Fruit fly (Drosophila melanogaster) whole organism, pupa: ENCODE data around the gene CG33688.

Source experiments
- CG10348 ChIP-seq: fragments of 200-800 bp; sonication (Bioruptor generic); IDR thresholded peaks from 2 replicates; pipeline ENCODE4 v1.3.6; 2022; ENCODE audit warnings: missing biosample characterization, missing genetic modification characterization
- CG12605 ChIP-seq: fragments of 200-800 bp; sonication (Bioruptor generic); IDR thresholded peaks from 2 replicates; pipeline ENCODE4 v1.3.6; 2022; ENCODE audit warnings: missing biosample characterization, missing genetic modification characterization
- CG13204 ChIP-seq: fragments of 200-800 bp; sonication (Bioruptor generic); optimal IDR thresholded peaks from 2 replicates; lab custom pipeline; 2018; ENCODE audit warnings: missing biosample characterization, mild to moderate bottlenecking, missing genetic modification characterization, moderate library complexity
- CG14655 ChIP-seq: fragments of 200-800 bp; sonication (Bioruptor generic); optimal IDR thresholded peaks from 3 replicates; lab custom pipeline; 2017; ENCODE audit warnings: mild to moderate bottlenecking, missing biosample characterization, missing genetic modification reagents, missing genetic modification characterization
- CG15710 ChIP-seq: fragments of 200-800 bp; sonication (Bioruptor generic); optimal IDR thresholded peaks from 2 replicates; lab custom pipeline; 2018; ENCODE audit warnings: missing biosample characterization, mild to moderate bottlenecking, missing genetic modification characterization, moderate library complexity
- CG17806 ChIP-seq: fragments of 200-800 bp; sonication (Bioruptor generic); optimal IDR thresholded peaks from 2 replicates; lab custom pipeline; 2018; ENCODE audit warnings: missing biosample characterization, mild to moderate bottlenecking, missing genetic modification characterization, moderate library complexity
- CG32121 ChIP-seq: fragments of 200-800 bp; sonication (Bioruptor generic); IDR thresholded peaks from 2 replicates; pipeline ENCODE4 v1.3.6; 2022; ENCODE audit warnings: missing biosample characterization, missing genetic modification characterization
- CG34367 ChIP-seq: fragments of 200-800 bp; sonication (Bioruptor generic); optimal IDR thresholded peaks from 2 replicates; lab custom pipeline; 2018; ENCODE audit warnings: missing biosample characterization, mild to moderate bottlenecking, missing genetic modification characterization
- CG4496 ChIP-seq: fragments of 200-800 bp; sonication (Bioruptor generic); IDR thresholded peaks from 3 replicates; pipeline ENCODE4 v1.3.6; 2022; ENCODE audit warnings: missing biosample characterization, missing genetic modification characterization
- CG8159 ChIP-seq: fragments of 200-800 bp; sonication (Bioruptor generic); optimal IDR thresholded peaks from 3 replicates; lab custom pipeline; 2018; ENCODE audit warnings: missing biosample characterization, mild to moderate bottlenecking, missing genetic modification characterization, moderate library complexity
- CG8301 ChIP-seq: fragments of 200-800 bp; sonication (Bioruptor generic); optimal IDR thresholded peaks from 2 replicates; lab custom pipeline; 2018; ENCODE audit warnings: missing biosample characterization, mild to moderate bottlenecking, missing genetic modification characterization
- CG9948 ChIP-seq: fragments of 200-800 bp; sonication (Bioruptor generic); optimal IDR thresholded peaks from 2 replicates; lab custom pipeline; 2018; ENCODE audit warnings: missing biosample characterization, mild to moderate bottlenecking, missing genetic modification characterization, moderate library complexity
- D1 ChIP-seq: fragments of 200-800 bp; sonication (Bioruptor generic); optimal IDR thresholded peaks from 2 replicates; lab custom pipeline; 2018; ENCODE audit warnings: missing biosample characterization, mild to moderate bottlenecking, missing genetic modification characterization, moderate library complexity
- EcR ChIP-seq: fragments of 200-800 bp; sonication (Bioruptor generic); optimal IDR thresholded peaks from 3 replicates; lab custom pipeline; 2019; ENCODE audit warnings: missing biosample characterization, missing genetic modification characterization, mild to moderate bottlenecking, moderate library complexity, missing genetic modification reagents
- Ets98B ChIP-seq: fragments of 200-800 bp; sonication (Bioruptor generic); IDR thresholded peaks from 2 replicates; pipeline ENCODE4 v1.3.6; 2022; ENCODE audit warnings: missing biosample characterization, missing genetic modification characterization
- Pif1A ChIP-seq: fragments of 200-800 bp; sonication (Bioruptor generic); optimal IDR thresholded peaks from 3 replicates; lab custom pipeline; 2016; ENCODE audit warnings: missing biosample characterization, missing genetic modification characterization
- Pif1B ChIP-seq: fragments of 200-800 bp; sonication (Bioruptor generic); optimal IDR thresholded peaks from 3 replicates; lab custom pipeline; 2016; ENCODE audit warnings: missing biosample characterization, missing genetic modification characterization
- Snoo ChIP-seq: fragments of 200-800 bp; sonication (Bioruptor generic); optimal IDR thresholded peaks from 3 replicates; lab custom pipeline; 2017; ENCODE audit warnings: missing biosample characterization, mild to moderate bottlenecking, missing genetic modification characterization, inconsistent platforms
- fd96Ca ChIP-seq: fragments of 200-800 bp; sonication (Bioruptor generic); IDR thresholded peaks from 3 replicates; pipeline ENCODE4 v1.3.6; 2022; ENCODE audit warnings: missing biosample characterization, missing genetic modification characterization
- gl ChIP-seq: fragments of 200-800 bp; sonication (Bioruptor generic); optimal IDR thresholded peaks from 2 replicates; lab custom pipeline; 2018; ENCODE audit warnings: missing biosample characterization, mild to moderate bottlenecking, missing genetic modification characterization
- rn ChIP-seq: fragments of 200-800 bp; sonication (Bioruptor generic); IDR thresholded peaks from 2 replicates; pipeline ENCODE4 v1.3.6; 2022; ENCODE audit warnings: missing biosample characterization, missing genetic modification characterization

CG33688 gene

DNA sequence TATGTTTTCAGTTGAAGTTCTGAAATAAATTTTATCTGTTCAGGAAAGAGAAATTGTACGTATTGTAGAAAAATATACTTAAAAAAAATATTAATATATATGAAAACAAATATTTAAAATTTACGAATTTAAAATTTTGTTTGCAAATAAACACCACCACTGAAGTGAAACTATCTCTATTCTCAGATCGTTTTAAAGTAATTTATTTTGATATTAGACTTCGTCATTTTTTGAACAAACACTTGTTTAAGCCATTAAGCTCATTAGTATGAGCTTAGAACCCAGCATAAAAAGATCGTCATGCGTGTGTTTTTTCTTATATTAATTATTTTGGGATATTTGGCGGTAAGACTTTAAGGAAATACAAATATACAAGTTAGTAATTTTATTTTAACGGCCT is at the start of gene CG33688:
Gene CG33688, plus strand, starts transcription at position 301 of the 400 bp plus-strand sequence.
- TF ChIP-seq rn (GFP tag; lab: Robert Waterston, UW) (no peak), Pif1A (no peak), CG8301 (tag; lab: Kevin White, UChicago) (no peak), Snoo (tag; lab: Kevin White, UChicago) (no peak), CG12605 (GFP tag; lab: Robert Waterston, UW) (no peak), CG9948 (tag; lab: Kevin White, UChicago) (no peak), CG14655 (no peak), Ets98B (GFP tag; lab: Robert Waterston, UW) (no peak), CG10348 (GFP tag; lab: Robert Waterston, UW) (no peak), gl (no peak), CG17806 (no peak), CG15710 (no peak), CG34367 (tag; lab: Kevin White, UChicago) (no peak), CG8159 (no peak), Pif1B (GFP tag; lab: Kevin White, UChicago) (no peak), CG32121 (GFP tag; lab: Robert Waterston, UW) (no peak), fd96Ca (GFP tag; lab: Robert Waterston, UW) (no peak), EcR (no peak), CG13204 (no peak), D1 (tag; lab: Kevin White, UChicago) (no peak)

DNA sequence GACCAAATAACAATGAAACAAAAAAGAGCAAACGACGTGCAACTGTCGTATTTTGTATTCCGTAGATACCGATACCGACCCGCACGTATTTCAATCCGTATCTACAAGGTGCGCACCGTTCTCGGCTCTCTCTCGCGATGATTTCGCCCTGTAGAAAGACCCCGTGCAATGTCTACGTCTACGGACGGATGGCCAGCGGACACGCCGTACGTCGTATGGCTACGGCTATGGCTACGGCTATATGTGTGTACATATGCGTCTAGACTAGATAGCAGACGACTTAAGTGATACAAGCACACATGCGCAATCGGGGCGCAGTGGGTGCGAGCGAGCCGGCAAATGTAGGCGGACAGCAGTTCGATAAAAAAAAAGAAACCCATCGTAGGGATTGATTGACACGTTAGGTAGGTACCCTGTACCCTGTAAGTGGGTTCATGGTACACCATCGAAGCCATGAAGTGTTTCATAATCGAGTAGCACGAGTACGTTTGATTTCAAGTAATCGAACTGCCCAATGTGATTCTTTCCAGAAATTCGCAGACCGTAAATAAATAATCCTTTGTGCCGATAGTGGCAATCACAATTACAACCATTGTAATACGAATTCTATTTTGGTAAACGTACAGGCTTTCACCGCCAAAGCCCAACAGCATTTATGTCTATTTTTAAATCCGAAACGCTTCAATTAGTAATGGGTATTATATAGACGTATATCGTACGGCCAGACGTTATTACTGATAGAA is 49.4 kb upstream of the CG33688 start:
- peak; percentile 10 for TF ChIP-seq CG8301 (tag; lab: Kevin White, UChicago)
- peak; percentile 11 for TF ChIP-seq CG15710
- TF ChIP-seq fd96Ca (GFP tag; lab: Robert Waterston, UW): no peak
- TF ChIP-seq CG32121 (GFP tag; lab: Robert Waterston, UW): no peak
- TF ChIP-seq CG17806: no peak
- TF ChIP-seq gl: no peak
- TF ChIP-seq CG9948 (tag; lab: Kevin White, UChicago): peak; percentile 14
- TF ChIP-seq CG14655: no peak
- TF ChIP-seq CG12605 (GFP tag; lab: Robert Waterston, UW): no peak
- TF ChIP-seq Pif1A: no peak
- peak; percentile 52 for TF ChIP-seq Snoo (tag; lab: Kevin White, UChicago)
- no peak for TF ChIP-seq Pif1B (GFP tag; lab: Kevin White, UChicago)
- no peak for TF ChIP-seq CG34367 (tag; lab: Kevin White, UChicago)
- TF ChIP-seq rn (GFP tag; lab: Robert Waterston, UW): no peak
- TF ChIP-seq D1 (tag; lab: Kevin White, UChicago): no peak
- no peak for TF ChIP-seq Ets98B (GFP tag; lab: Robert Waterston, UW)
- no peak for TF ChIP-seq EcR
- peak; percentile 52 for TF ChIP-seq CG8159
- TF ChIP-seq CG4496 (GFP tag; lab: Robert Waterston, UW): no peak
- TF ChIP-seq CG10348 (GFP tag; lab: Robert Waterston, UW): no peak
- peak; percentile 25 for TF ChIP-seq CG13204

DNA sequence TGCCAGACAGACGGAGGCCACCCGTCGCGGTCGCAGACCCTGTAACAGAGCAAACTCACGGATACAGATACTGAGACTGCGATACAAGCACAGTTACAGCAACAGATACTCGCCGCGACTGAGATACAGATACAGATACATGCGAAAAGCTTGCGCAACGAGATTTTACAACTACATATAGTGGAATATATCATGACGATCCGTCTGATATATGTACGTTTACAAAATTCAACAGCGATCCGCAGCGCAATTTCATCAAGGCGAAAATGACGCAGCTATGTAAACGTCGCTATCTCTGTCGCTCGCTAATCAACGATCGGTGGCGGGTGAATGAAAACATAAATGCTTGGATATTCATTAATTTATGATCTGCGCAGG is 48.9 kb upstream of the CG33688 start:
- TF ChIP-seq fd96Ca (GFP tag; lab: Robert Waterston, UW) (no peak), CG32121 (GFP tag; lab: Robert Waterston, UW) (peak; percentile 43), CG8159 (no peak), EcR (peak; percentile 72), D1 (tag; lab: Kevin White, UChicago) (no peak)

- TF ChIP-seq CG32121 (GFP tag; lab: Robert Waterston, UW) (0 out of 2 replicates have a peak, but pooled peaks have one; percentile 23), CG8301 (tag; lab: Kevin White, UChicago) (no peak)
These were observed 48.0 kb upstream of the CG33688 start for dm6 chr3L:16150850-16151515.

dm6 chr3L:16151742-16152141 is 47.3 kb upstream of the CG33688 start:
- 0 out of 3 replicates have a peak, but pooled peaks have one; percentile 20 for TF ChIP-seq CG4496 (GFP tag; lab: Robert Waterston, UW)
- no peak for TF ChIP-seq CG17806
- peak; percentile 39; the same call in 1 of the 2 replicates for TF ChIP-seq Ets98B (GFP tag; lab: Robert Waterston, UW)
- no peak for TF ChIP-seq Pif1A
- no peak for TF ChIP-seq Pif1B (GFP tag; lab: Kevin White, UChicago)

DNA sequence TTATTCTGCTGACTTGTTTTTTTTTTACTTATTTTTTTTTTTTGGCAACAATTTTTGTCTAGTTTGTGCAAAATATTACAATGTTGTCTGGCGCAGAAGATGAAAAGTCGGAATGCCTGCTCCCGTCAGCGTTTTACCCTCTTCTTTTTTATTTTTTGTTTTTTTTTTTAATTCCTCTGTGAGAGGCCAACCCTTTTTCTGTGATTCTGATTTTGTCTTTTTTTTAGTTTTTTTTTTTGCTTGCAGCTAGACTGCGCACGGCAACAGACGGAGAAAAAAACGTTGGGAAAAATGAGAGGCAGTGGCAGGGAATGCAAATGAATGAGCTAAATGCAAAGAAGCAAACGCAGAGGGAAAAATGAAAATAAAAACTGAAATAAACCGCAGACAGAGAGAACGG is 45.9 kb upstream of the CG33688 start:
- TF ChIP-seq CG9948 (tag; lab: Kevin White, UChicago) (no peak), D1 (tag; lab: Kevin White, UChicago) (no peak), rn (GFP tag; lab: Robert Waterston, UW) (0 out of 2 replicates have a peak, but pooled peaks have one; percentile 23), Snoo (tag; lab: Kevin White, UChicago) (no peak), Pif1A (peak; percentile 62), Ets98B (GFP tag; lab: Robert Waterston, UW) (peak; percentile 56), CG15710 (peak; percentile 24), CG8159 (peak; percentile 6), Pif1B (GFP tag; lab: Kevin White, UChicago) (peak; percentile 55), CG10348 (GFP tag; lab: Robert Waterston, UW) (no peak), fd96Ca (GFP tag; lab: Robert Waterston, UW) (no peak), CG13204 (peak; percentile 43), CG34367 (tag; lab: Kevin White, UChicago) (no peak), CG4496 (GFP tag; lab: Robert Waterston, UW) (peak; percentile 74), CG14655 (peak; percentile 34), EcR (no peak), CG17806 (no peak), CG8301 (tag; lab: Kevin White, UChicago) (no peak), CG12605 (GFP tag; lab: Robert Waterston, UW) (no peak; the same call in none of the 2 replicates), gl (peak; percentile 46), CG32121 (GFP tag; lab: Robert Waterston, UW) (peak; percentile 64)
